Fruit fly (Drosophila melanogaster) whole organism, embryonic: ENCODE results near the gene Xe7.

ENCODE experiments used
- Abd-B ChIP-seq: fragments of 200-800 bp; sonication (Bioruptor generic); optimal IDR thresholded peaks from 2 replicates; lab custom pipeline; 2018; ENCODE audit warnings: missing biosample characterization, mild to moderate bottlenecking, missing genetic modification characterization, moderate library complexity
- C15 ChIP-seq: fragments of 200-800 bp; sonication (Bioruptor generic); IDR thresholded peaks from 3 replicates; pipeline ENCODE4 v1.3.6; 2022; ENCODE audit warnings: missing biosample characterization, missing genetic modification characterization
- CG10274 ChIP-seq: fragments of 200-800 bp; sonication (Bioruptor generic); optimal IDR thresholded peaks from 3 replicates; lab custom pipeline; 2017; ENCODE audit warnings: missing biosample characterization, mild to moderate bottlenecking, missing genetic modification characterization
- CG11093 ChIP-seq: fragments of 200-800 bp; sonication (Bioruptor generic); IDR thresholded peaks from 3 replicates; pipeline ENCODE4 v1.3.6; 2022; ENCODE audit warnings: missing biosample characterization, missing genetic modification characterization
- CG11695 ChIP-seq: fragments of 200-800 bp; sonication (Bioruptor generic); IDR thresholded peaks from 3 replicates; pipeline ENCODE4 v1.3.6; 2022; ENCODE audit warnings: missing biosample characterization, missing genetic modification characterization
- CG14965 ChIP-seq: fragments of 200-800 bp; sonication (Bioruptor generic); optimal IDR thresholded peaks from 2 replicates; lab custom pipeline; 2016; ENCODE audit warnings: missing biosample characterization, missing genetic modification characterization, borderline replicate concordance
- CG15073 ChIP-seq: fragments of 200-800 bp; sonication (Bioruptor generic); optimal IDR thresholded peaks from 2 replicates; lab custom pipeline; 2016; ENCODE audit warnings: missing biosample characterization, missing genetic modification characterization
- CG1529 ChIP-seq: fragments of 200-800 bp; sonication (Bioruptor generic); optimal IDR thresholded peaks from 3 replicates; lab custom pipeline; 2018; ENCODE audit warnings: missing biosample characterization, missing genetic modification characterization
- CG17361 ChIP-seq: fragments of 200-800 bp; sonication (Bioruptor generic); IDR thresholded peaks from 3 replicates; pipeline ENCODE4 v1.3.6; 2022; ENCODE audit warnings: missing biosample characterization, missing genetic modification characterization
- CG18011 ChIP-seq: fragments of 200-800 bp; sonication (Bioruptor generic); optimal IDR thresholded peaks from 2 replicates; lab custom pipeline; 2017; ENCODE audit warnings: missing biosample characterization, missing genetic modification characterization, mild to moderate bottlenecking, moderate library complexity, missing genotype
- CG18262 ChIP-seq: fragments of 200-800 bp; optimal IDR thresholded peaks from 3 replicates; lab custom pipeline; 2019; ENCODE audit warnings: missing biosample characterization, mild to moderate bottlenecking, missing genetic modification characterization, moderate library complexity
- CG2202 ChIP-seq: fragments of 200-800 bp; sonication (Bioruptor generic); optimal IDR thresholded peaks from 2 replicates; lab custom pipeline; 2018; ENCODE audit warnings: missing biosample characterization, mild to moderate bottlenecking, missing genetic modification characterization
- CG4360 ChIP-seq: fragments of 200-800 bp; sonication (Bioruptor generic); IDR thresholded peaks from 2 replicates; pipeline ENCODE4 v1.3.6; 2022; ENCODE audit warnings: missing biosample characterization, missing genetic modification characterization
- CG4707 ChIP-seq: fragments of 200-800 bp; sonication (Bioruptor generic); optimal IDR thresholded peaks from 2 replicates; lab custom pipeline; 2018; ENCODE audit warnings: missing biosample characterization, mild to moderate bottlenecking, missing genetic modification characterization, moderate library complexity
- CG4820 ChIP-seq: fragments of 200-800 bp; sonication (Bioruptor generic); optimal IDR thresholded peaks from 3 replicates; lab custom pipeline; 2016; ENCODE audit warnings: missing biosample characterization, missing genetic modification characterization
- CG7271 ChIP-seq: fragments of 200-800 bp; sonication (Bioruptor generic); optimal IDR thresholded peaks from 2 replicates; lab custom pipeline; 2018; ENCODE audit warnings: missing biosample characterization, mild to moderate bottlenecking, missing genetic modification characterization, moderate library complexity
- CG8281 ChIP-seq: fragments of 200-800 bp; sonication (Bioruptor generic); optimal IDR thresholded peaks from 2 replicates; lab custom pipeline; 2018; ENCODE audit warnings: missing biosample characterization, mild to moderate bottlenecking, missing genetic modification characterization, moderate library complexity
- CG9932 ChIP-seq: fragments of 200-800 bp; sonication (Bioruptor generic); IDR thresholded peaks from 2 replicates; pipeline ENCODE4 v1.3.6; 2022; ENCODE audit warnings: missing biosample characterization, missing genetic modification characterization
- CTCF ChIP-seq: fragments of 200-800 bp; sonication (Bioruptor generic); optimal IDR thresholded peaks from 2 replicates; lab custom pipeline; 2017; ENCODE audit warnings: missing biosample characterization, mild to moderate bottlenecking, missing genetic modification characterization, moderate library complexity
- H2.0 ChIP-seq: fragments of 200-800 bp; sonication (Bioruptor generic); IDR thresholded peaks from 2 replicates; pipeline ENCODE4 v1.3.6; 2022; ENCODE audit warnings: missing biosample characterization, missing genetic modification characterization
- HLH3B ChIP-seq: fragments of 200-800 bp; sonication (Bioruptor generic); IDR thresholded peaks from 2 replicates; pipeline ENCODE4 v1.3.6; 2022; ENCODE audit warnings: missing biosample characterization, missing genetic modification characterization
- HLH54F ChIP-seq: fragments of 200-800 bp; sonication (Bioruptor generic); optimal IDR thresholded peaks from 3 replicates; lab custom pipeline; 2016; ENCODE audit warnings: missing biosample characterization, missing genetic modification characterization
- Hey ChIP-seq: fragments of 200-800 bp; sonication (Bioruptor generic); optimal IDR thresholded peaks from 3 replicates; lab custom pipeline; 2018; ENCODE audit warnings: missing biosample characterization, mild to moderate bottlenecking, missing genetic modification characterization
- Mrtf ChIP-seq: fragments of 200-800 bp; sonication (Bioruptor generic); IDR thresholded peaks from 3 replicates; pipeline ENCODE4 v1.3.6; 2022; ENCODE audit warnings: missing biosample characterization, missing genetic modification characterization
- Nf-YA ChIP-seq: fragments of 200-800 bp; sonication (Bioruptor generic); IDR thresholded peaks from 2 replicates; pipeline ENCODE4 v1.3.6; 2022; ENCODE audit warnings: missing biosample characterization, missing genetic modification characterization
- Rx ChIP-seq: fragments of 200-800 bp; sonication (Bioruptor generic); IDR thresholded peaks from 2 replicates; pipeline ENCODE4 v1.3.6; 2022; ENCODE audit warnings: missing biosample characterization, missing genetic modification characterization
- Sry-δ ChIP-seq: fragments of 200-800 bp; sonication (Bioruptor generic); optimal IDR thresholded peaks from 2 replicates; lab custom pipeline; 2016; ENCODE audit warnings: missing biosample characterization, missing genetic modification characterization
- amos ChIP-seq: fragments of 200-800 bp; sonication (Bioruptor generic); IDR thresholded peaks from 2 replicates; pipeline ENCODE4 v1.3.6; 2022; ENCODE audit warnings: missing biosample characterization, missing genetic modification characterization; ENCODE audit not compliant: partially characterized antibody
- cato ChIP-seq: fragments of 200-800 bp; sonication (Bioruptor generic); optimal IDR thresholded peaks from 2 replicates; lab custom pipeline; 2016; ENCODE audit warnings: missing biosample characterization, missing genetic modification characterization, borderline replicate concordance
- cg ChIP-seq: fragments of 200-800 bp; sonication (Bioruptor generic); optimal IDR thresholded peaks from 3 replicates; lab custom pipeline; 2019; ENCODE audit warnings: missing biosample characterization, mild to moderate bottlenecking, missing genetic modification characterization, moderate library complexity
- chif ChIP-seq, 2 experiments: fragments of 200-800 bp; sonication (Bioruptor generic); optimal IDR thresholded peaks; 3 replicates each; lab custom pipeline; 2016; ENCODE audit warnings: missing biosample characterization in 2 of 2, missing genetic modification characterization in 2 of 2
- chinmo ChIP-seq: fragments of 200-800 bp; sonication (Bioruptor generic); IDR thresholded peaks from 4 replicates; pipeline ENCODE4 v1.3.6; 2022; ENCODE audit warnings: missing biosample characterization, missing genetic modification characterization; ENCODE audit not compliant: partially characterized antibody
- dm ChIP-seq: fragments of 200-800 bp; sonication (Bioruptor generic); optimal IDR thresholded peaks from 3 replicates; lab custom pipeline; 2016; ENCODE audit warnings: missing biosample characterization, missing genetic modification characterization
- eyg ChIP-seq: fragments of 200-800 bp; sonication (Bioruptor generic); optimal IDR thresholded peaks from 3 replicates; lab custom pipeline; 2016; ENCODE audit warnings: missing biosample characterization, missing genetic modification characterization
- fd96Cb ChIP-seq: fragments of 200-800 bp; sonication (Bioruptor generic); optimal IDR thresholded peaks from 2 replicates; lab custom pipeline; 2018; ENCODE audit warnings: missing biosample characterization, mild to moderate bottlenecking, missing genetic modification characterization, moderate library complexity
- hkb ChIP-seq, 2 experiments: fragments of 200-800 bp in 1 of 2; fragments of >200 bp in 1 of 2; sonication (Bioruptor generic) in 1 of 2; IDR thresholded peaks in 1 of 2; optimal IDR thresholded peaks in 1 of 2; 2 replicates each; pipeline versions ENCODE4 v1.3.6 to Lab custom; 2017 to 2022; ENCODE audit warnings: missing biosample characterization in 1 of 2, missing genetic modification characterization in 1 of 2
- jigr1 ChIP-seq: fragments of 200-800 bp; sonication (Bioruptor generic); IDR thresholded peaks from 3 replicates; pipeline ENCODE4 v1.3.6; 2022; ENCODE audit warnings: missing biosample characterization, missing genetic modification characterization
- jing ChIP-seq: fragments of 200-800 bp; sonication (Bioruptor generic); optimal IDR thresholded peaks from 2 replicates; lab custom pipeline; 2018; ENCODE audit warnings: missing biosample characterization, mild to moderate bottlenecking, missing genetic modification characterization
- ken ChIP-seq: fragments of 200-800 bp; sonication (Bioruptor generic); IDR thresholded peaks from 3 replicates; pipeline ENCODE4 v1.3.6; 2022; ENCODE audit warnings: missing biosample characterization, missing genetic modification characterization
- kni ChIP-seq: fragments of 200-800 bp; sonication (Bioruptor generic); optimal IDR thresholded peaks from 3 replicates; lab custom pipeline; 2017; ENCODE audit warnings: mild to moderate bottlenecking, missing biosample characterization, missing genetic modification reagents, missing genetic modification characterization
- nerfin-2 ChIP-seq: fragments of 200-800 bp; sonication (Bioruptor generic); IDR thresholded peaks from 2 replicates; pipeline ENCODE4 v1.3.6; 2022; ENCODE audit warnings: missing biosample characterization, missing genetic modification characterization; ENCODE audit not compliant: partially characterized antibody
- pros ChIP-seq: fragments of 200-800 bp; sonication (Bioruptor generic); optimal IDR thresholded peaks from 3 replicates; lab custom pipeline; 2019; ENCODE audit warnings: missing biosample characterization, mild to moderate bottlenecking, missing genetic modification characterization, moderate library complexity
- sens ChIP-seq: fragments of 200-800 bp; sonication (Bioruptor generic); peaks from one replicate; lab custom pipeline; 2016; ENCODE audit warnings: missing biosample characterization, missing genetic modification characterization
- ssp ChIP-seq: fragments of 200-800 bp; sonication (Bioruptor generic); IDR thresholded peaks from 2 replicates; pipeline ENCODE4 v1.3.6; 2022; ENCODE audit warnings: missing biosample characterization, missing genetic modification characterization
- stwl ChIP-seq: fragments of 200-800 bp; sonication (Bioruptor generic); optimal IDR thresholded peaks from 3 replicates; lab custom pipeline; 2018; ENCODE audit warnings: missing biosample characterization, mild to moderate bottlenecking, missing genetic modification characterization, moderate library complexity
- yki ChIP-seq: fragments of >200 bp; optimal IDR thresholded peaks from 3 replicates; lab custom pipeline; 2018

Gene Xe7

dm6 chr3R:5647705-5648568 is 21.2 kb downstream of the Xe7 start (continued):
- TF ChIP-seq CG18011: no peak
- no peak for TF ChIP-seq HLH3B (GFP tag; lab: Robert Waterston, UW)
- no peak for TF ChIP-seq amos (GFP tag; lab: Robert Waterston, UW)
- no peak for TF ChIP-seq H2.0 (GFP tag; lab: Robert Waterston, UW)
- TF ChIP-seq stwl: no peak
- TF ChIP-seq CG4707 (GFP tag; lab: Kevin White, UChicago): no peak
- TF ChIP-seq CG10274 (GFP tag; lab: Kevin White, UChicago): no peak
- TF ChIP-seq jing (GFP tag; lab: Kevin White, UChicago): no peak
- TF ChIP-seq fd96Cb: no peak
- peak; percentile 63; the same call in 2 of the 4 replicates for TF ChIP-seq chinmo (GFP tag; lab: Robert Waterston, UW)
- 0 out of 2 replicates have a peak, but pooled peaks have one; percentile 6 for TF ChIP-seq CG9932 (GFP tag; lab: Robert Waterston, UW)
- TF ChIP-seq CG4360 (GFP tag; lab: Robert Waterston, UW): no peak
- TF ChIP-seq CTCF: no peak
- no peak for TF ChIP-seq Abd-B
- no peak for TF ChIP-seq CG18262 (tag; lab: Kevin White, UChicago)
- TF ChIP-seq cg (GFP tag; lab: Kevin White, UChicago): peak; percentile 98
- TF ChIP-seq jigr1 (GFP tag; lab: Robert Waterston, UW): no peak
- no peak for TF ChIP-seq CG15073 (GFP tag; lab: Kevin White, UChicago)
- TF ChIP-seq dm (GFP tag; lab: Kevin White, UChicago): peak; percentile 3
- TF ChIP-seq CG1529: no peak
- TF ChIP-seq CG14965 (GFP tag; lab: Kevin White, UChicago): no peak
- TF ChIP-seq CG17361 (GFP tag; lab: Robert Waterston, UW): no peak
- no peak for TF ChIP-seq Rx (GFP tag; lab: Robert Waterston, UW)
- no peak for TF ChIP-seq CG8281 (tag; lab: Kevin White, UChicago)
- no peak for TF ChIP-seq C15
- no peak for TF ChIP-seq ssp
- no peak for TF ChIP-seq CG11695 (GFP tag; lab: Robert Waterston, UW)
- no peak for TF ChIP-seq eyg (GFP tag; lab: Kevin White, UChicago)
- TF ChIP-seq CG2202 (tag; lab: Kevin White, UChicago): no peak
- TF ChIP-seq CG4820: no peak
- TF ChIP-seq sens (GFP tag; lab: Kevin White, UChicago): peak; percentile 19
- no peak for TF ChIP-seq cato (GFP tag; lab: Kevin White, UChicago)
- TF ChIP-seq Sry-δ (GFP tag; lab: Kevin White, UChicago): no peak
- TF ChIP-seq Hey: no peak
- no peak for TF ChIP-seq HLH54F (GFP tag; lab: Kevin White, UChicago)
- no peak for TF ChIP-seq CG7271 (tag; lab: Kevin White, UChicago)
- no peak for TF ChIP-seq Mrtf (GFP tag; lab: Robert Waterston, UW)
- TF ChIP-seq pros (GFP tag; lab: Kevin White, UChicago): no peak
- no peak for TF ChIP-seq hkb (optimal IDR thresholded peaks at IDR 0.05; lab: Kevin White, UChicago)
- peak; percentile 11; the same call in 1 of the 2 replicates for TF ChIP-seq hkb (GFP tag; IDR thresholded peaks at IDR 0.05; lab: Robert Waterston, UW)
- TF ChIP-seq kni (GFP tag; lab: Kevin White, UChicago): peak; percentile 66
- 0 out of 2 replicates have a peak, but pooled peaks have one; percentile 20 for TF ChIP-seq nerfin-2 (GFP tag; lab: Robert Waterston, UW)
- no peak for TF ChIP-seq yki
- no peak for TF ChIP-seq CG11093
- TF ChIP-seq chif (GFP tag; optimal IDR thresholded peaks at IDR 0.05; lab: Kevin White, UChicago): no peak
- TF ChIP-seq ken (GFP tag; lab: Robert Waterston, UW): no peak
- no peak for TF ChIP-seq Nf-YA
